Worm (Caenorhabditis elegans) whole organism, early embryonic: ENCODE results near the gene F28A10.7.

Experiments
- ama-1 ChIP-seq: fragments of 150-350 bp; optimal IDR thresholded peaks from 2 replicates; lab custom pipeline; 2014
- ets-7 ChIP-seq: sonication (generic microtip); optimal IDR thresholded peaks from 2 replicates; lab custom pipeline; 2016; ENCODE audit warnings: missing genotype, missing genetic modification characterization, missing compliant biosample characterization
- pes-1 ChIP-seq: fragments of 200-800 bp; sonication (Bioruptor generic); IDR thresholded peaks from 2 replicates; pipeline ENCODE4 v1.3.6; 2022; ENCODE audit warnings: missing genetic modification reagents, missing genetic modification characterization, missing compliant biosample characterization
- scrt-1 ChIP-seq: fragments of 200-800 bp; sonication (Bioruptor generic); IDR thresholded peaks from 2 replicates; pipeline ENCODE4 v1.3.6; 2022; ENCODE audit warnings: missing genetic modification characterization, missing compliant biosample characterization
- tbx-37 ChIP-seq: fragments of 200-800 bp; sonication (Bioruptor generic); conservative IDR thresholded peaks from 2 replicates; pipeline ENCODE4 v1.3.6; 2022; ENCODE audit warnings: missing genetic modification reagents, missing genetic modification characterization, missing compliant biosample characterization

DNA sequence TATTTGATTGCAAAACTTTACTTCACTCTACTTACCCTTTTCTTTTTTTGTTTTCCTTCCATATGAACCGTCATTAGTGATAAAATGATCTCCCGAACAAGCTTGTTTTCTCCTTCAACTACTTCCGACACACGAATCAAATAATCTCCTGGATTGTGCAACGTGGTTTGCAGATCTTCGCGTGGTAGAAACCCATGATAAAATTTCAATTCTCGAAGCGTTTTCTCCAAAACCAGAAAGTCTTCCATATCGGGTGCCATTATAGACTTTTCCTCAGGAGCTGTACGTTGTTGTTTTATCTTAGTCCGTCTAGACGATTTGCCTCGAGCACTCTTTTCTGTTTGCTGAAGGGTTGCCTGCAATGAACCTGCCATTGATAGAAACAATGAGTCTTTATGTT, 48.1 kb downstream of the F28A10.7 start:
- no peak for TF ChIP-seq pes-1 (GFP tag; lab: Robert Waterston, UW)
- TF ChIP-seq tbx-37: no peak
- no peak for TF ChIP-seq ama-1
- TF ChIP-seq scrt-1 (GFP tag; lab: Robert Waterston, UW): no peak
- no peak for TF ChIP-seq ets-7 (tag; lab: Kevin White, UChicago)
